Fruit fly (Drosophila melanogaster): ENCODE data around the gene CG31715.

- no peak for TF ChIP-seq CTCF (optimal IDR thresholded peaks at IDR 0.05)
- no peak for TF ChIP-seq CG8478 (optimal IDR thresholded peaks at IDR 0.05)
Observed at dm6 chr2L:10292066-10292560, 49.3 kb upstream of the CG31715 start, which contains the start of gene Ufd4.
